Fruit fly (Drosophila melanogaster) whole organism, embryonic: ENCODE data around the gene CG10970.

Experiments used
- Abd-B ChIP-seq: fragments of 200-800 bp; sonication (Bioruptor generic); optimal IDR thresholded peaks from 2 replicates; lab custom pipeline; 2018; ENCODE audit warnings: missing biosample characterization, mild to moderate bottlenecking, missing genetic modification characterization, moderate library complexity
- Antp ChIP-seq: fragments of 200-800 bp; sonication (Bioruptor generic); optimal IDR thresholded peaks from 3 replicates; lab custom pipeline; 2016; ENCODE audit warnings: missing biosample characterization, missing genetic modification characterization
- CG10366 ChIP-seq: fragments of 200-800 bp; sonication (Bioruptor generic); IDR thresholded peaks from 2 replicates; pipeline ENCODE4 v1.3.6; 2022; ENCODE audit warnings: missing biosample characterization, missing genetic modification characterization
- CG10462 ChIP-seq: fragments of 200-800 bp; sonication (Bioruptor generic); optimal IDR thresholded peaks from 2 replicates; lab custom pipeline; 2016; ENCODE audit warnings: missing biosample characterization, missing genetic modification characterization
- CG12071 ChIP-seq: fragments of 200-800 bp; sonication (Bioruptor generic); optimal IDR thresholded peaks from 3 replicates; lab custom pipeline; 2018; ENCODE audit warnings: missing biosample characterization, mild to moderate bottlenecking, missing genetic modification characterization
- CG1233 ChIP-seq: fragments of 200-800 bp; sonication (Bioruptor generic); optimal IDR thresholded peaks from 4 replicates; lab custom pipeline; 2018; ENCODE audit warnings: missing biosample characterization, mild to moderate bottlenecking, missing genetic modification characterization
- CG13123 ChIP-seq: fragments of 200-800 bp; sonication (Bioruptor generic); optimal IDR thresholded peaks from 2 replicates; lab custom pipeline; 2016; ENCODE audit warnings: missing biosample characterization, missing genetic modification characterization
- CG13287 ChIP-seq: fragments of 200-800 bp; sonication (Bioruptor generic); IDR thresholded peaks from 2 replicates; pipeline ENCODE4 v1.3.6; 2022; ENCODE audit warnings: missing biosample characterization, missing genetic modification characterization; ENCODE audit not compliant: partially characterized antibody
- CG13624 ChIP-seq: fragments of 200-800 bp; sonication (Bioruptor generic); optimal IDR thresholded peaks from 2 replicates; lab custom pipeline; 2016; ENCODE audit warnings: missing biosample characterization, missing genetic modification characterization
- CG1792 ChIP-seq: fragments of 200-800 bp; sonication (Bioruptor generic); optimal IDR thresholded peaks from 2 replicates; lab custom pipeline; 2016; ENCODE audit warnings: missing biosample characterization, missing genetic modification characterization
- CG18599 ChIP-seq: fragments of 200-800 bp; sonication (Bioruptor generic); optimal IDR thresholded peaks from 3 replicates; lab custom pipeline; 2017; ENCODE audit warnings: missing biosample characterization, missing genetic modification characterization, mild to moderate bottlenecking, moderate library complexity, missing genetic modification reagents
- CG3163 ChIP-seq: fragments of 200-800 bp; sonication (Bioruptor generic); optimal IDR thresholded peaks from 3 replicates; lab custom pipeline; 2016; ENCODE audit warnings: missing biosample characterization, missing genetic modification characterization
- CG32772 ChIP-seq: fragments of 200-800 bp; sonication (Bioruptor generic); IDR thresholded peaks from 2 replicates; pipeline ENCODE4 v1.3.6; 2022; ENCODE audit warnings: missing biosample characterization, missing genetic modification characterization
- CG33557 ChIP-seq: fragments of 200-800 bp; sonication (Bioruptor generic); optimal IDR thresholded peaks from 2 replicates; lab custom pipeline; 2019; ENCODE audit warnings: missing biosample characterization, mild to moderate bottlenecking, missing genetic modification characterization, moderate library complexity
- CG4404 ChIP-seq: fragments of 200-800 bp; sonication (Bioruptor generic); IDR thresholded peaks from 2 replicates; pipeline ENCODE4 v1.3.6; 2022; ENCODE audit warnings: missing biosample characterization, missing genetic modification characterization
- CG5953 ChIP-seq: fragments of 200-800 bp; sonication (Bioruptor generic); IDR thresholded peaks from 2 replicates; pipeline ENCODE4 v1.3.6; 2022; ENCODE audit warnings: missing biosample characterization, missing genetic modification characterization
- CG6854 ChIP-seq: fragments of 200-800 bp; sonication (Bioruptor generic); optimal IDR thresholded peaks from 3 replicates; lab custom pipeline; 2017; ENCODE audit warnings: missing biosample characterization, mild to moderate bottlenecking, missing genetic modification characterization
- CG7372 ChIP-seq: fragments of 200-800 bp; sonication (Bioruptor generic); IDR thresholded peaks from 2 replicates; pipeline ENCODE4 v1.3.6; 2022; ENCODE audit warnings: missing biosample characterization, missing genetic modification characterization
- CG8359 ChIP-seq: fragments of 200-800 bp; sonication (Bioruptor generic); optimal IDR thresholded peaks from 2 replicates; lab custom pipeline; 2017; ENCODE audit warnings: missing biosample characterization, mild to moderate bottlenecking, missing genetic modification characterization, borderline replicate concordance
- Dll ChIP-seq: fragments of 200-800 bp; sonication (Bioruptor generic); IDR thresholded peaks from 4 replicates; pipeline ENCODE4 v1.3.6; 2022; ENCODE audit warnings: missing biosample characterization, missing genetic modification characterization; ENCODE audit not compliant: partially characterized antibody
- E2f1 ChIP-seq: fragments of 200-800 bp; sonication (Bioruptor generic); IDR thresholded peaks from 2 replicates; pipeline ENCODE4 v1.3.6; 2022; ENCODE audit warnings: missing biosample characterization, missing genetic modification characterization
- Fer2 ChIP-seq: fragments of 200-800 bp; sonication (Bioruptor generic); optimal IDR thresholded peaks from 2 replicates; lab custom pipeline; 2018; ENCODE audit warnings: missing biosample characterization, mild to moderate bottlenecking, missing genetic modification characterization, moderate library complexity
- HLHmδ ChIP-seq: fragments of 200-800 bp; sonication (Bioruptor generic); optimal IDR thresholded peaks from 2 replicates; lab custom pipeline; 2018; ENCODE audit warnings: missing biosample characterization, mild to moderate bottlenecking, missing genetic modification characterization, moderate library complexity
- Hr39 ChIP-seq: fragments of >200 bp; optimal IDR thresholded peaks from 2 replicates; lab custom pipeline; 2017
- MBD-R2 ChIP-seq: fragments of 200-800 bp; sonication (Bioruptor generic); IDR thresholded peaks from 2 replicates; pipeline ENCODE4 v1.3.6; 2022; ENCODE audit warnings: missing biosample characterization, missing genetic modification characterization
- Meics ChIP-seq: fragments of 200-800 bp; sonication (Bioruptor generic); optimal IDR thresholded peaks from 2 replicates; lab custom pipeline; 2017; ENCODE audit warnings: missing biosample characterization, mild to moderate bottlenecking, missing genetic modification characterization
- Scr ChIP-seq: fragments of 200-800 bp; sonication (Bioruptor generic); IDR thresholded peaks from 2 replicates; pipeline ENCODE4 v1.3.6; 2022; ENCODE audit warnings: missing biosample characterization, missing genetic modification characterization; ENCODE audit not compliant: partially characterized antibody
- Sin3A ChIP-seq: fragments of >200 bp; optimal IDR thresholded peaks from 2 replicates; lab custom pipeline; 2018
- Sry-β ChIP-seq: fragments of 200-800 bp; sonication (Bioruptor generic); optimal IDR thresholded peaks from 2 replicates; lab custom pipeline; 2018; ENCODE audit warnings: missing biosample characterization, mild to moderate bottlenecking, missing genetic modification characterization, moderate library complexity
- Stat92E ChIP-seq, 3 experiments: fragments of >200 bp in 2 of 3; fragments of 200-800 bp in 1 of 3; sonication (Bioruptor generic) in 1 of 3; optimal IDR thresholded peaks; 2 replicates each; lab custom pipeline; 2017 to 2019; ENCODE audit warnings: missing biosample characterization in 3 of 3, missing genetic modification characterization in 3 of 3, mild to moderate bottlenecking in 1 of 3, moderate library complexity in 1 of 3
- Xrp1 ChIP-seq: fragments of 200-800 bp; sonication (Bioruptor generic); IDR thresholded peaks from 2 replicates; pipeline ENCODE4 v1.3.6; 2022; ENCODE audit warnings: missing biosample characterization, missing genetic modification characterization
- amos ChIP-seq: fragments of 200-800 bp; sonication (Bioruptor generic); IDR thresholded peaks from 2 replicates; pipeline ENCODE4 v1.3.6; 2022; ENCODE audit warnings: missing biosample characterization, missing genetic modification characterization; ENCODE audit not compliant: partially characterized antibody
- ash1 ChIP-seq: fragments of 200-800 bp; sonication (Bioruptor generic); optimal IDR thresholded peaks from 2 replicates; lab custom pipeline; 2018; ENCODE audit warnings: missing biosample characterization, mild to moderate bottlenecking, missing genetic modification characterization
- bcd ChIP-seq: fragments of 200-800 bp; sonication (Bioruptor generic); optimal IDR thresholded peaks from 2 replicates; lab custom pipeline; 2017; ENCODE audit warnings: missing biosample characterization, mild to moderate bottlenecking, missing genetic modification characterization
- chinmo ChIP-seq: fragments of 200-800 bp; sonication (Bioruptor generic); IDR thresholded peaks from 4 replicates; pipeline ENCODE4 v1.3.6; 2022; ENCODE audit warnings: missing biosample characterization, missing genetic modification characterization; ENCODE audit not compliant: partially characterized antibody
- chn ChIP-seq: fragments of 200-800 bp; sonication (Bioruptor generic); optimal IDR thresholded peaks from 2 replicates; lab custom pipeline; 2016; ENCODE audit warnings: missing biosample characterization, missing genetic modification characterization
- crp ChIP-seq, 2 experiments: fragments of 200-800 bp; sonication (Bioruptor generic); optimal IDR thresholded peaks; 2 replicates in 1 of 2; 3 replicates in 1 of 2; lab custom pipeline; 2017; ENCODE audit warnings: missing biosample characterization in 2 of 2, missing genetic modification characterization in 2 of 2, mild to moderate bottlenecking in 1 of 2, moderate library complexity in 1 of 2
- dmrt99B ChIP-seq: fragments of 200-800 bp; sonication (Bioruptor generic); optimal IDR thresholded peaks from 2 replicates; lab custom pipeline; 2018; ENCODE audit warnings: missing biosample characterization, mild to moderate bottlenecking, missing genetic modification characterization, moderate library complexity
- exex ChIP-seq: fragments of 200-800 bp; sonication (Bioruptor generic); optimal IDR thresholded peaks from 4 replicates; lab custom pipeline; 2018; ENCODE audit warnings: missing biosample characterization, mild to moderate bottlenecking, missing genetic modification characterization, moderate library complexity
- gt ChIP-seq: fragments of 200-800 bp; sonication (Bioruptor generic); IDR thresholded peaks from 2 replicates; pipeline ENCODE4 v1.3.6; 2022; ENCODE audit warnings: missing biosample characterization, missing genetic modification characterization
- ind ChIP-seq: fragments of 200-800 bp; sonication (Bioruptor generic); optimal IDR thresholded peaks from 3 replicates; lab custom pipeline; 2016; ENCODE audit warnings: missing biosample characterization, missing genetic modification characterization
- luna ChIP-seq: fragments of 200-800 bp; sonication (Bioruptor generic); optimal IDR thresholded peaks from 2 replicates; lab custom pipeline; 2016; ENCODE audit warnings: missing biosample characterization, missing genetic modification characterization
- odd ChIP-seq: fragments of 200-800 bp; sonication (Bioruptor generic); optimal IDR thresholded peaks from 2 replicates; lab custom pipeline; 2017; ENCODE audit warnings: missing biosample characterization, mild to moderate bottlenecking, missing genetic modification characterization
- pnt ChIP-seq: fragments of 200-800 bp; sonication (Bioruptor generic); optimal IDR thresholded peaks from 3 replicates; lab custom pipeline; 2016; ENCODE audit warnings: missing biosample characterization, missing genetic modification characterization
- pros ChIP-seq: fragments of 200-800 bp; sonication (Bioruptor generic); optimal IDR thresholded peaks from 3 replicates; lab custom pipeline; 2019; ENCODE audit warnings: missing biosample characterization, mild to moderate bottlenecking, missing genetic modification characterization, moderate library complexity
- repo ChIP-seq: fragments of 200-800 bp; sonication (Bioruptor generic); optimal IDR thresholded peaks from 2 replicates; lab custom pipeline; 2016; ENCODE audit warnings: missing biosample characterization, missing genetic modification characterization
- scrt ChIP-seq: fragments of 200-800 bp; sonication (Bioruptor generic); optimal IDR thresholded peaks from 2 replicates; lab custom pipeline; 2018; ENCODE audit warnings: missing biosample characterization, mild to moderate bottlenecking, missing genetic modification characterization, moderate library complexity
- ttk ChIP-seq: fragments of 200-800 bp; sonication (Bioruptor generic); IDR thresholded peaks from 2 replicates; pipeline ENCODE4 v2.1.2; 2022; ENCODE audit warnings: missing biosample characterization, missing genetic modification characterization
- wor ChIP-seq: fragments of 200-800 bp; sonication (Bioruptor generic); IDR thresholded peaks from 2 replicates; pipeline ENCODE4 v1.3.6; 2022; ENCODE audit warnings: missing biosample characterization, missing genetic modification characterization

Gene CG10970

DNA sequence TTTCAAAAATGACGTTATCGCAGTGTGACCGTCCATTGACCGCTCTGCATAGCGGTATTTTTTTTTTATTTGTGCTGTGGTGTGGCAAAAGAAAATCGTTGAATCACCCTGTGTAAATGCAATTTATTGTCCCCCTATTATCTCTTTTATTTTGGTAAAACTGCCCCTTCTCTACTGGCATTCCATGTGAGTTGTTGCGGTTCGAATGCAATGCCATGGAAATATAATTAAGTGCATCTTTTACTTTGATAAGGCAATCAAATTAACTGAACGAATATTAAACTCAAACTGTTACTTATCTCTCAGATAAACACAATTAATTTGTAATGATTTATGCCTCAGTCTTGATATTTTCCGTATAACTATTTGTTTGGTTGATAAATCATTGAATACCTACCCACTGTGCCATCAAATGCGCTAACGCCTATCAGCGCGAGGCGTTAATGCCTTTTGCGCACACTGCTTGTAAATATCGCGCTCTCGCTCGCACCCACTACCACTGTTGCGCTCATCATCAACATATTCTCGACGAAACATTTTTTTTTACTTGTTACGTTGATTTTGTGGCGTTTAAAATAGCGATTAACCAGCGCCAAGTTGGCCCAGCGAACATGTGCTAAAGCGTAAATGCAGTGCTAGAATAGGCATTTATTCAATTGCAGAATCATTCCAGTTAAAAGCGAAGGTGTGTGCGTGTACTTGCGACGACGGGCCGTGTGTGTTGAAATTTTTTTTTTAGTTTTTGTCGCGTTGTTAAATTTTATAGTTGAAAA is 38.0 kb upstream of the CG10970 start (continued):
- TF ChIP-seq CG3163 (no peak), exex (tag; lab: Kevin White, UChicago) (no peak), Stat92E (GFP tag; optimal IDR thresholded peaks at IDR 0.05; lab: Kevin White, UChicago) (no peak), Antp (GFP tag; lab: Kevin White, UChicago) (peak; percentile 47), crp (GFP tag; optimal IDR thresholded peaks at IDR 0.05; lab: Kevin White, UChicago) (peak in 1 of 2 experiments; percentile 18), Fer2 (no peak), Abd-B (GFP tag; lab: Kevin White, UChicago) (peak; percentile 68), pros (GFP tag; lab: Kevin White, UChicago) (no peak), Meics (GFP tag; lab: Kevin White, UChicago) (peak; percentile 51), CG1233 (GFP tag; lab: Kevin White, UChicago) (peak; percentile 31), E2f1 (GFP tag; lab: Robert Waterston, UW) (peak; percentile 20; the same call in 1 of the 2 replicates), CG4404 (GFP tag; lab: Robert Waterston, UW) (peak; percentile 45), CG13287 (GFP tag; lab: Robert Waterston, UW) (no peak), Xrp1 (GFP tag; lab: Robert Waterston, UW) (peak; percentile 38; the same call in 1 of the 2 replicates), CG10366 (peak; percentile 43; the same call in 1 of the 2 replicates), odd (no peak), chinmo (GFP tag; lab: Robert Waterston, UW) (no peak), CG5953 (GFP tag; lab: Robert Waterston, UW) (no peak), Dll (GFP tag; lab: Robert Waterston, UW) (0 out of 4 replicates have a peak, but pooled peaks have one; percentile 28), wor (no peak), CG32772 (GFP tag; lab: Robert Waterston, UW) (no peak), Hr39 (lab: Kevin White, UChicago) (no peak), CG33557 (GFP tag; lab: Kevin White, UChicago) (peak; percentile 28), MBD-R2 (GFP tag; lab: Robert Waterston, UW) (peak; percentile 36; the same call in 1 of the 2 replicates), CG8359 (GFP tag; lab: Kevin White, UChicago) (no peak), CG13624 (peak; percentile 64), luna (GFP tag; lab: Kevin White, UChicago) (no peak), CG7372 (GFP tag; lab: Robert Waterston, UW) (no peak), repo (no peak), HLHmδ (GFP tag; lab: Kevin White, UChicago) (no peak), ind (GFP tag; lab: Kevin White, UChicago) (peak; percentile 65), pnt (GFP tag; lab: Kevin White, UChicago) (peak; percentile 25), CG18599 (GFP tag; lab: Kevin White, UChicago) (peak; percentile 38), ttk (GFP tag; lab: Robert Waterston, UW) (peak; percentile 22; the same call in 1 of the 2 replicates), gt (GFP tag; lab: Robert Waterston, UW) (no peak), Scr (GFP tag; lab: Robert Waterston, UW) (no peak), Sin3A (lab: Kevin White, UChicago) (peak; percentile 67), CG13123 (GFP tag; lab: Kevin White, UChicago) (no peak), dmrt99B (tag; lab: Kevin White, UChicago) (no peak), CG1792 (GFP tag; lab: Kevin White, UChicago) (peak; percentile 3), amos (GFP tag; lab: Robert Waterston, UW) (no peak), Sry-β (no peak), bcd (peak; percentile 55), CG6854 (GFP tag; lab: Kevin White, UChicago) (peak; percentile 3), chn (GFP tag; lab: Kevin White, UChicago) (peak; percentile 52), scrt (peak; percentile 37), ash1 (GFP tag; lab: Kevin White, UChicago) (no peak), CG12071 (GFP tag; lab: Kevin White, UChicago) (peak; percentile 17), CG10462 (no peak)
